Worm (Caenorhabditis elegans): ENCODE measurements around the gene mig-10.

ce11 chrIII:8240247-8240646 lies 38.7 kb upstream of the mig-10 start:
- TF ChIP-seq nhr-77 (tag; optimal IDR thresholded peaks at IDR 0.05) (no peak), elt-3 (tag; optimal IDR thresholded peaks at IDR 0.05) (no peak), sma-3 (GFP tag; optimal IDR thresholded peaks at IDR 0.05) (no peak)

Measured in whole organism, L2 larva.